Fruit fly (Drosophila melanogaster) whole organism, embryonic: ENCODE results near the gene Tmtc4.

Source experiments
- Bgb ChIP-seq: fragments of 200-800 bp; sonication (Bioruptor generic); IDR thresholded peaks from 2 replicates; pipeline ENCODE4 v1.3.6; 2022; ENCODE audit warnings: missing biosample characterization, missing genetic modification characterization; ENCODE audit not compliant: partially characterized antibody
- BtbVII ChIP-seq: fragments of 200-800 bp; sonication (Bioruptor generic); optimal IDR thresholded peaks from 3 replicates; lab custom pipeline; 2017; ENCODE audit warnings: missing biosample characterization, mild to moderate bottlenecking, missing genetic modification characterization
- CG10462 ChIP-seq: fragments of 200-800 bp; sonication (Bioruptor generic); optimal IDR thresholded peaks from 2 replicates; lab custom pipeline; 2016; ENCODE audit warnings: missing biosample characterization, missing genetic modification characterization
- CG10543 ChIP-seq: fragments of 200-800 bp; sonication (Bioruptor generic); optimal IDR thresholded peaks from 3 replicates; lab custom pipeline; 2017; ENCODE audit warnings: missing biosample characterization, mild to moderate bottlenecking, missing genetic modification characterization, moderate library complexity
- CG10979 ChIP-seq: fragments of 200-800 bp; sonication (Bioruptor generic); optimal IDR thresholded peaks from 2 replicates; lab custom pipeline; 2018; ENCODE audit warnings: missing biosample characterization, mild to moderate bottlenecking, missing genetic modification characterization, moderate library complexity
- CG11247 ChIP-seq: fragments of 200-800 bp; sonication (Bioruptor generic); IDR thresholded peaks from 2 replicates; pipeline ENCODE4 v1.3.6; 2022; ENCODE audit warnings: missing biosample characterization, missing genetic modification characterization
- CG14710 ChIP-seq: fragments of 200-800 bp; sonication (Bioruptor generic); optimal IDR thresholded peaks from 3 replicates; lab custom pipeline; 2019; ENCODE audit warnings: missing biosample characterization, mild to moderate bottlenecking, missing genetic modification characterization, moderate library complexity
- CG1602 ChIP-seq: fragments of 200-800 bp; sonication (Bioruptor generic); optimal IDR thresholded peaks from 3 replicates; lab custom pipeline; 2016; ENCODE audit warnings: missing biosample characterization, missing genetic modification characterization
- CG1647 ChIP-seq: fragments of 200-800 bp; sonication (Bioruptor generic); optimal IDR thresholded peaks from 3 replicates; lab custom pipeline; 2016; ENCODE audit warnings: missing biosample characterization, missing genetic modification characterization
- CG17612 ChIP-seq: fragments of 200-800 bp; sonication (Bioruptor generic); IDR thresholded peaks from 2 replicates; pipeline ENCODE4 v1.3.6; 2022; ENCODE audit warnings: missing biosample characterization, missing genetic modification characterization
- CG1792 ChIP-seq: fragments of 200-800 bp; sonication (Bioruptor generic); optimal IDR thresholded peaks from 2 replicates; lab custom pipeline; 2016; ENCODE audit warnings: missing biosample characterization, missing genetic modification characterization
- CG2889 ChIP-seq: fragments of 200-800 bp; sonication (Bioruptor generic); IDR thresholded peaks from 3 replicates; pipeline ENCODE4 v1.3.6; 2022; ENCODE audit warnings: missing biosample characterization, missing genetic modification characterization
- CG31388 ChIP-seq: fragments of 200-800 bp; sonication (Bioruptor generic); optimal IDR thresholded peaks from 2 replicates; lab custom pipeline; 2016; ENCODE audit warnings: missing biosample characterization, missing genetic modification characterization
- CG32767 ChIP-seq: fragments of 200-800 bp; sonication (Bioruptor generic); IDR thresholded peaks from 2 replicates; pipeline ENCODE4 v1.3.6; 2022; ENCODE audit warnings: missing biosample characterization, missing genetic modification characterization
- CG3281 ChIP-seq: fragments of 200-800 bp; sonication (Bioruptor generic); optimal IDR thresholded peaks from 3 replicates; lab custom pipeline; 2017; ENCODE audit warnings: missing biosample characterization, mild to moderate bottlenecking, missing genetic modification characterization
- CG33213 ChIP-seq: fragments of 200-800 bp; sonication (Bioruptor generic); optimal IDR thresholded peaks from 3 replicates; lab custom pipeline; 2016; ENCODE audit warnings: missing biosample characterization, missing genetic modification characterization
- CG4360 ChIP-seq: fragments of 200-800 bp; sonication (Bioruptor generic); IDR thresholded peaks from 2 replicates; pipeline ENCODE4 v1.3.6; 2022; ENCODE audit warnings: missing biosample characterization, missing genetic modification characterization
- CG6689 ChIP-seq: fragments of 200-800 bp; sonication (Bioruptor generic); IDR thresholded peaks from 2 replicates; pipeline ENCODE4 v1.3.6; 2022; ENCODE audit warnings: missing biosample characterization, missing genetic modification characterization
- CG7372 ChIP-seq: fragments of 200-800 bp; sonication (Bioruptor generic); IDR thresholded peaks from 2 replicates; pipeline ENCODE4 v1.3.6; 2022; ENCODE audit warnings: missing biosample characterization, missing genetic modification characterization
- CG7786 ChIP-seq: fragments of 200-800 bp; sonication (Bioruptor generic); optimal IDR thresholded peaks from 2 replicates; lab custom pipeline; 2016; ENCODE audit warnings: missing biosample characterization, missing genetic modification characterization
- CG7963 ChIP-seq: fragments of 200-800 bp; sonication (Bioruptor generic); IDR thresholded peaks from 3 replicates; pipeline ENCODE4 v1.3.6; 2022; ENCODE audit warnings: missing biosample characterization, missing genetic modification characterization; ENCODE audit not compliant: partially characterized antibody
- CG8290 ChIP-seq, 3 experiments: fragments of 200-800 bp; sonication (Bioruptor generic); optimal IDR thresholded peaks; 2 replicates each; lab custom pipeline; 2016 to 2019; ENCODE audit warnings: missing biosample characterization in 3 of 3, missing genetic modification characterization in 3 of 3, mild to moderate bottlenecking in 2 of 3, moderate library complexity in 1 of 3
- CG9876 ChIP-seq: fragments of 200-800 bp; sonication (Bioruptor generic); optimal IDR thresholded peaks from 2 replicates; lab custom pipeline; 2016; ENCODE audit warnings: missing biosample characterization, missing genetic modification characterization
- CrebB ChIP-seq: fragments of 200-800 bp; sonication (Bioruptor generic); optimal IDR thresholded peaks from 3 replicates; lab custom pipeline; 2018; ENCODE audit warnings: missing biosample characterization, mild to moderate bottlenecking, missing genetic modification characterization
- Dref ChIP-seq: fragments of 200-800 bp; sonication (Bioruptor generic); IDR thresholded peaks from 2 replicates; pipeline ENCODE4 v1.3.6; 2022; ENCODE audit warnings: missing biosample characterization, missing genetic modification characterization
- Fer1 ChIP-seq: fragments of 200-800 bp; sonication (Bioruptor generic); optimal IDR thresholded peaks from 2 replicates; lab custom pipeline; 2017; ENCODE audit warnings: missing biosample characterization, mild to moderate bottlenecking, missing genetic modification characterization
- Gsc ChIP-seq: fragments of 200-800 bp; sonication (Bioruptor generic); IDR thresholded peaks from 2 replicates; pipeline ENCODE4 v1.3.6; 2022; ENCODE audit warnings: missing biosample characterization, missing genetic modification characterization
- H15 ChIP-seq: fragments of 200-800 bp; sonication (Bioruptor generic); IDR thresholded peaks from 3 replicates; pipeline ENCODE4 v1.3.6; 2022; ENCODE audit warnings: missing biosample characterization, missing genetic modification characterization
- HmgZ ChIP-seq: fragments of 200-800 bp; sonication (Bioruptor generic); optimal IDR thresholded peaks from 2 replicates; lab custom pipeline; 2018; ENCODE audit warnings: missing biosample characterization, mild to moderate bottlenecking, missing genetic modification characterization
- Max ChIP-seq: fragments of 200-800 bp; sonication (Bioruptor generic); optimal IDR thresholded peaks from 2 replicates; lab custom pipeline; 2016; ENCODE audit warnings: missing biosample characterization, mild to moderate bottlenecking, missing genetic modification characterization
- Nf-YB ChIP-seq: fragments of 200-800 bp; sonication (Bioruptor generic); optimal IDR thresholded peaks from 3 replicates; lab custom pipeline; 2019; ENCODE audit warnings: missing biosample characterization, mild to moderate bottlenecking, missing genetic modification characterization, moderate library complexity
- Pdp1 ChIP-seq, 2 experiments: fragments of 200-800 bp; sonication (Bioruptor generic); optimal IDR thresholded peaks; 3 replicates each; lab custom pipeline; 2016; ENCODE audit warnings: missing biosample characterization in 2 of 2, missing genetic modification characterization in 2 of 2, mild to moderate bottlenecking in 1 of 2, moderate library complexity in 1 of 2
- Six4 ChIP-seq: fragments of 200-800 bp; sonication (Bioruptor generic); optimal IDR thresholded peaks from 2 replicates; lab custom pipeline; 2016; ENCODE audit warnings: missing biosample characterization, missing genetic modification characterization
- Taf1 ChIP-seq: fragments of 200-800 bp; sonication (Bioruptor generic); IDR thresholded peaks from 2 replicates; pipeline ENCODE4 v1.3.6; 2022; ENCODE audit warnings: missing biosample characterization, missing genetic modification characterization
- bigmax ChIP-seq: fragments of 200-800 bp; sonication (Bioruptor generic); optimal IDR thresholded peaks from 2 replicates; lab custom pipeline; 2018; ENCODE audit warnings: missing biosample characterization, mild to moderate bottlenecking, missing genetic modification characterization
- cad ChIP-seq: fragments of >200 bp; optimal IDR thresholded peaks from 2 replicates; lab custom pipeline; 2017; ENCODE audit warnings: missing biosample characterization, missing genetic modification characterization
- cato ChIP-seq: fragments of 200-800 bp; sonication (Bioruptor generic); optimal IDR thresholded peaks from 2 replicates; lab custom pipeline; 2016; ENCODE audit warnings: missing biosample characterization, missing genetic modification characterization, borderline replicate concordance
- dan ChIP-seq: fragments of 200-800 bp; sonication (Bioruptor generic); IDR thresholded peaks from 2 replicates; pipeline ENCODE4 v1.3.6; 2022; ENCODE audit warnings: missing biosample characterization, missing genetic modification characterization
- her ChIP-seq: fragments of 200-800 bp; sonication (Bioruptor generic); optimal IDR thresholded peaks from 2 replicates; lab custom pipeline; 2016; ENCODE audit warnings: missing biosample characterization, missing genetic modification characterization
- lola ChIP-seq, 3 experiments: fragments of >200 bp in 2 of 3; fragments of 200-800 bp in 1 of 3; sonication (Bioruptor generic) in 1 of 3; optimal IDR thresholded peaks; 2 replicates each; lab custom pipeline; 2017 to 2019; ENCODE audit warnings: missing biosample characterization in 3 of 3, missing genetic modification characterization in 3 of 3, mild to moderate bottlenecking in 1 of 3, moderate library complexity in 1 of 3
- peb ChIP-seq: fragments of 200-800 bp; sonication (Bioruptor generic); IDR thresholded peaks from 2 replicates; pipeline ENCODE4 v1.3.6; 2022; ENCODE audit warnings: missing biosample characterization, missing genetic modification characterization
- pfk ChIP-seq: fragments of 200-800 bp; sonication (Bioruptor generic); optimal IDR thresholded peaks from 2 replicates; lab custom pipeline; 2018; ENCODE audit warnings: missing biosample characterization, mild to moderate bottlenecking, missing genetic modification characterization, moderate library complexity
- pnt ChIP-seq: fragments of 200-800 bp; sonication (Bioruptor generic); optimal IDR thresholded peaks from 3 replicates; lab custom pipeline; 2016; ENCODE audit warnings: missing biosample characterization, missing genetic modification characterization
- rib ChIP-seq: fragments of 200-800 bp; sonication (Bioruptor generic); IDR thresholded peaks from 2 replicates; pipeline ENCODE4 v1.3.6; 2022; ENCODE audit warnings: missing biosample characterization, missing genetic modification characterization
- schlank ChIP-seq: fragments of 200-800 bp; sonication (Bioruptor generic); optimal IDR thresholded peaks from 2 replicates; lab custom pipeline; 2018; ENCODE audit warnings: missing biosample characterization, mild to moderate bottlenecking, missing genetic modification characterization
- slou ChIP-seq: fragments of 200-800 bp; sonication (Bioruptor generic); optimal IDR thresholded peaks from 3 replicates; lab custom pipeline; 2016; ENCODE audit warnings: missing biosample characterization, missing genetic modification characterization
- stc ChIP-seq: fragments of 200-800 bp; sonication (Bioruptor generic); IDR thresholded peaks from 2 replicates; pipeline ENCODE4 v1.3.6; 2022; ENCODE audit warnings: missing biosample characterization, missing genetic modification characterization
- tap ChIP-seq: fragments of 200-800 bp; optimal IDR thresholded peaks from 3 replicates; lab custom pipeline; 2019; ENCODE audit warnings: missing biosample characterization, mild to moderate bottlenecking, missing genetic modification characterization, moderate library complexity
- tio ChIP-seq: fragments of 200-800 bp; sonication (Bioruptor generic); optimal IDR thresholded peaks from 2 replicates; lab custom pipeline; 2017; ENCODE audit warnings: missing biosample characterization, missing genetic modification characterization, inconsistent platforms
- tx ChIP-seq: fragments of 200-800 bp; sonication (Bioruptor generic); optimal IDR thresholded peaks from 2 replicates; lab custom pipeline; 2016; ENCODE audit warnings: missing biosample characterization, missing genetic modification characterization
- usp ChIP-seq: fragments of >200 bp; optimal IDR thresholded peaks from 2 replicates; lab custom pipeline; 2017; ENCODE audit warnings: missing biosample characterization, missing genetic modification characterization
- vnd ChIP-seq: fragments of 200-800 bp; sonication (Bioruptor generic); IDR thresholded peaks from 3 replicates; pipeline ENCODE4 v1.3.6; 2022; ENCODE audit warnings: missing biosample characterization, missing genetic modification characterization; ENCODE audit not compliant: partially characterized antibody

The Tmtc4 gene

DNA sequence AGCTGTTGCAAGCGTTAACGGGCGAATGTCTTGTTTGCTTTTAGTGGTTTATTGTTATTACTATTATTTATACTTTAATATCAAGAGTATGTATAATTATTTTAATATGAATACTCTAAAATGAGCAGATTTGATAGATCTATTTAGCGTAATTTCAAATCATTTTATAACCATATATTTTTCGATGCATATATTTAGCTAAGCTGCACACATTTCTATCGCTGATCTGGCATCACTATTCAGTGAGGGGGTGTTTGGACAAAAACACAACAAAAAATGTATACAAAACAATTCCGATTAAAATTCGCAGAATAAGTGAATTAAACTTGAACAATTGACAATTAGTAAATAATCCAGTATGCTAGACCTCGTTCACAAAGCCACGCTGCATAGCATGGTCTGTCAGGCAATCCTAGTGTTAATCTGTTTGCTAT, at the start of gene Tmtc4, which contains the start of gene Trs33 (continued):
- no peak for TF ChIP-seq slou (GFP tag; lab: Kevin White, UChicago)
- no peak for TF ChIP-seq stc
- TF ChIP-seq Gsc (GFP tag; lab: Robert Waterston, UW), result no peak
- no peak for TF ChIP-seq CG17612
- TF ChIP-seq lola (GFP tag; optimal IDR thresholded peaks at IDR 0.05; lab: Kevin White, UChicago), result peak in 1 of 3 experiments; percentile 40
- TF ChIP-seq Bgb, result no peak
- no peak for TF ChIP-seq tap (tag; lab: Kevin White, UChicago)
- TF ChIP-seq pfk, result no peak
- TF ChIP-seq CG11247 (GFP tag; lab: Robert Waterston, UW), result peak; percentile 31; the same call in 1 of the 2 replicates
- peak; percentile 7 for TF ChIP-seq BtbVII (GFP tag; lab: Kevin White, UChicago)
- TF ChIP-seq Max (GFP tag; lab: Kevin White, UChicago), result no peak
- peak; percentile 56 for TF ChIP-seq Fer1 (GFP tag; lab: Kevin White, UChicago)
- no peak for TF ChIP-seq pnt (GFP tag; lab: Kevin White, UChicago)
- TF ChIP-seq tio (GFP tag; lab: Kevin White, UChicago), result no peak
- no peak for TF ChIP-seq CG10462 (GFP tag; lab: Kevin White, UChicago)
- no peak for TF ChIP-seq vnd (GFP tag; lab: Robert Waterston, UW)
- no peak for TF ChIP-seq CG2889 (GFP tag; lab: Robert Waterston, UW)
- no peak for TF ChIP-seq CG8290 (GFP tag; optimal IDR thresholded peaks at IDR 0.05; lab: Kevin White, UChicago)
- no peak for TF ChIP-seq CG8290 (tag; optimal IDR thresholded peaks at IDR 0.05; lab: Kevin White, UChicago)
- TF ChIP-seq H15 (GFP tag; lab: Robert Waterston, UW), result no peak
- peak; percentile 17 for TF ChIP-seq CG10543 (GFP tag; lab: Kevin White, UChicago)
- TF ChIP-seq CG1602 (GFP tag; lab: Kevin White, UChicago), result peak; percentile 15
- TF ChIP-seq CG3281, result peak; percentile 18
- TF ChIP-seq rib (GFP tag; lab: Robert Waterston, UW), result no peak
- no peak for TF ChIP-seq CG7963 (GFP tag; lab: Robert Waterston, UW)
- peak; percentile 62 for TF ChIP-seq CG14710
- no peak for TF ChIP-seq CG31388
- TF ChIP-seq her (GFP tag; lab: Kevin White, UChicago), result no peak
- no peak for TF ChIP-seq Dref (GFP tag; lab: Robert Waterston, UW)
- TF ChIP-seq peb (GFP tag; lab: Robert Waterston, UW), result no peak
- TF ChIP-seq dan (GFP tag; lab: Robert Waterston, UW), result no peak
- TF ChIP-seq bigmax (GFP tag; lab: Kevin White, UChicago), result no peak
- no peak for TF ChIP-seq CG1792 (GFP tag; lab: Kevin White, UChicago)
- no peak for TF ChIP-seq cato (GFP tag; lab: Kevin White, UChicago)
- TF ChIP-seq CG6689 (GFP tag; lab: Robert Waterston, UW), result no peak
- TF ChIP-seq HmgZ (tag; lab: Kevin White, UChicago), result peak; percentile 74
- TF ChIP-seq usp (GFP tag; lab: Kevin White, UChicago), result no peak
- TF ChIP-seq schlank, result no peak
- TF ChIP-seq CG9876, result no peak
- TF ChIP-seq CG32767 (GFP tag; lab: Robert Waterston, UW), result peak; percentile 22; the same call in 1 of the 2 replicates
- no peak for TF ChIP-seq CG7372 (GFP tag; lab: Robert Waterston, UW)
- TF ChIP-seq Taf1 (GFP tag; lab: Robert Waterston, UW), result no peak
- TF ChIP-seq Pdp1 (GFP tag; optimal IDR thresholded peaks at IDR 0.05; lab: Kevin White, UChicago), result no peak
- no peak for TF ChIP-seq CG1647 (GFP tag; lab: Kevin White, UChicago)
- no peak for TF ChIP-seq cad (GFP tag; lab: Kevin White, UChicago)
- TF ChIP-seq CG33213 (GFP tag; lab: Kevin White, UChicago), result no peak
- TF ChIP-seq CG7786 (GFP tag; lab: Kevin White, UChicago), result no peak
- no peak for TF ChIP-seq CrebB (tag; lab: Kevin White, UChicago)
- TF ChIP-seq CG4360 (GFP tag; lab: Robert Waterston, UW), result peak; percentile 41; the same call in 1 of the 2 replicates
- TF ChIP-seq tx (GFP tag; lab: Kevin White, UChicago), result no peak
- TF ChIP-seq CG10979 (tag; lab: Kevin White, UChicago), result peak; percentile 14
- no peak for TF ChIP-seq Nf-YB
- TF ChIP-seq Six4 (GFP tag; lab: Kevin White, UChicago), result no peak
